Fruit fly (Drosophila melanogaster): ENCODE measurements around the gene Cyp4e3.

Cyp4e3 gene

dm6 chr2L:9698923-9699493 lies 50.9 kb downstream of the Cyp4e3 start, which contains the start of gene Pka-C1 (continued):
- TF ChIP-seq CG4318 (GFP tag; optimal IDR thresholded peaks at IDR 0.05) (no peak), salr (GFP tag; optimal IDR thresholded peaks at IDR 0.05) (no peak), CG11294 (GFP tag; IDR thresholded peaks at IDR 0.05) (no peak), CG15336 (GFP tag; IDR thresholded peaks at IDR 0.05) (no peak; the same call in 1 of the 2 replicates), achi (GFP tag; optimal IDR thresholded peaks at IDR 0.05) (peak; percentile 4), Eip75B (GFP tag; optimal IDR thresholded peaks at IDR 0.05) (no peak), vri (GFP tag; optimal IDR thresholded peaks at IDR 0.05) (peak; percentile 63), Smox (GFP tag; optimal IDR thresholded peaks at IDR 0.05) (no peak), CG10631 (GFP tag; optimal IDR thresholded peaks at IDR 0.05) (no peak), fd59A (GFP tag; optimal IDR thresholded peaks at IDR 0.05) (no peak), CG3032 (tag; optimal IDR thresholded peaks at IDR 0.05) (peak; percentile 45), esn (GFP tag; optimal IDR thresholded peaks at IDR 0.05) (no peak), eg (GFP tag; IDR thresholded peaks at IDR 0.05) (peak; percentile 48; the same call in 1 of the 3 replicates), CG11902 (GFP tag; optimal IDR thresholded peaks at IDR 0.05) (no peak), CG6854 (GFP tag; optimal IDR thresholded peaks at IDR 0.05) (peak; percentile 58), Hr4 (GFP tag; optimal IDR thresholded peaks at IDR 0.05) (no peak), Sox15 (GFP tag; optimal IDR thresholded peaks at IDR 0.05) (no peak), ss (GFP tag; optimal IDR thresholded peaks at IDR 0.05) (peak; percentile 11 to 15)

DNA sequence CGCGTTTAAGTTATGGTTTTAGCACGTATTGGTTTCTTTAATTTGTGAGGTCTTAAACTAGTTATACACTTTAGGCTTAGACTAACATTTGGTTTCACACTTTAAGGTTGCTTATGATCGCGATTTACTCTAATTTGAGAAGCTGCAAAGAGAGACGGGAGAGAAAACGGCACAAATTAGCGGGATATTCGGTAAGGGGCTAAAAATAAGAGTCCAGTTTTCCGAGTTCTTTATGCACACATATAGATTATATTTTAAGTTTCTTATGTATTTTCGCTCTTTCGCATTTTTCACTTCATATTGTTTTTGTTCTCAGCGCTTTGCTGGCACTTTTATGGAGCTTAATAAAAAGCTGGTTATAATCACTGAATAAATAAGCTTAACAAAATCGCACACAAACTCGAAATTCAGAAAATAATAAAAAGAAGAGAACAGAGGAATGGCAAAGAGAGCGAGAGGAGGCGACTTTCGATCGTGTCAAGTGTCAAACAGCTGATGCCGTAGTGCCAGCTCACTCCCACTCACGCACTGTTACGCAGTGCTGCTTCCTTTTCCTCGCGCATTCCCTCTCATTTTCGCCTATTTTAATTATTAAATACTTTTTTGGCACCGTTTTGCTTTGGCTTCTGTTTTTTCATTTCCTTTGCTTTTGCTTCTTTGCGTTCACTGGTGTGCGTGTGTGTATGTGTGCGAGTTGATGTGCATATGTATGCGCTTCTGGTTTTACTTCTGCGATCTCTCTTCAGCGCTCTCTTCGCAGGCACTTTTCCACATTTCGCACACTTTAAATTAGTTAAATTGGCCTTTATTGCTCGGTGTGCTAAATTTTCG lies 51.6 kb downstream of the Cyp4e3 start:
- TF ChIP-seq Eip75B (GFP tag; optimal IDR thresholded peaks at IDR 0.05) (peak; percentile 0), acj6 (GFP tag; optimal IDR thresholded peaks at IDR 0.05) (no peak), Gug (GFP tag; IDR thresholded peaks at IDR 0.05) (no peak), fkh (GFP tag; optimal IDR thresholded peaks at IDR 0.05) (peak; percentile 59), dac (GFP tag; optimal IDR thresholded peaks at IDR 0.05) (no peak), CG11762 (GFP tag; optimal IDR thresholded peaks at IDR 0.05; ENCODE audit: insufficient read depth) (no peak), Hr38 (GFP tag; optimal IDR thresholded peaks at IDR 0.05) (no peak), topi (GFP tag; optimal IDR thresholded peaks at IDR 0.05) (peak; percentile 37), svp (GFP tag) (peak; percentile 99), net (GFP tag; optimal IDR thresholded peaks at IDR 0.05) (peak; percentile 13), vri (GFP tag; optimal IDR thresholded peaks at IDR 0.05) (peak; percentile 52), Blimp-1 (GFP tag; optimal IDR thresholded peaks at IDR 0.05) (no peak), Eip78C (GFP tag) (peak; percentile 66), ss (GFP tag; optimal IDR thresholded peaks at IDR 0.05) (peak; percentile 8 to 10), CG6792 (GFP tag; optimal IDR thresholded peaks at IDR 0.05) (no peak), CG6276 (GFP tag; optimal IDR thresholded peaks at IDR 0.05) (peak; percentile 0), CG6808 (GFP tag; optimal IDR thresholded peaks at IDR 0.05) (no peak), Sox102F (GFP tag; optimal IDR thresholded peaks at IDR 0.05) (peak; percentile 26), Hr39 (GFP tag; optimal IDR thresholded peaks at IDR 0.05) (no peak), CG8632 (GFP tag; optimal IDR thresholded peaks at IDR 0.05) (no peak)

All from whole organism, prepupa.